Worm (Caenorhabditis elegans) whole organism, L1 larva: ENCODE measurements around the gene fahd-1.

Experiments
- C16A3.4 ChIP-seq: fragments of 150-350 bp; optimal IDR thresholded peaks from 2 replicates; lab custom pipeline; 2014; ENCODE audit warnings: missing biosample characterization, missing genetic modification characterization
- C34B4.2 ChIP-seq: sonication (generic microtip); optimal IDR thresholded peaks from 2 replicates; lab custom pipeline; 2017; ENCODE audit warnings: mild to moderate bottlenecking, missing genetic modification characterization, missing compliant biosample characterization
- Y116A8C.19 ChIP-seq: sonication (generic microtip); optimal IDR thresholded peaks from 2 replicates; lab custom pipeline; 2016; ENCODE audit warnings: missing compliant biosample characterization, missing genetic modification characterization, borderline replicate concordance
- aha-1 ChIP-seq: fragments of 150-350 bp; optimal IDR thresholded peaks from 2 replicates; lab custom pipeline; 2014; ENCODE audit warnings: missing biosample characterization, missing genetic modification characterization
- blmp-1 ChIP-seq: fragments of 150-350 bp; optimal IDR thresholded peaks from 2 replicates; lab custom pipeline; 2014; ENCODE audit warnings: missing biosample characterization, missing genetic modification characterization
- ceh-82 ChIP-seq, 3 experiments: fragments of 150-350 bp in 1 of 3; sonication (generic microtip) in 2 of 3; optimal IDR thresholded peaks; 2 replicates each; lab custom pipeline; 2014 to 2017; ENCODE audit warnings: missing biosample characterization in 3 of 3, missing genetic modification characterization in 3 of 3
- ceh-90 ChIP-seq: sonication (generic microtip); optimal IDR thresholded peaks from 2 replicates; lab custom pipeline; 2016; ENCODE audit warnings: missing genetic modification characterization, missing compliant biosample characterization
- ces-1 ChIP-seq: fragments of 150-350 bp; optimal IDR thresholded peaks from 2 replicates; lab custom pipeline; 2014; ENCODE audit warnings: missing biosample characterization, missing genetic modification reagents, missing genetic modification characterization
- dpl-1 ChIP-seq, 3 experiments: fragments of 150-350 bp in 2 of 3; sonication (generic microtip) in 1 of 3; optimal IDR thresholded peaks; 2 replicates each; lab custom pipeline; 2014 to 2017; ENCODE audit warnings: missing biosample characterization in 3 of 3, missing genetic modification characterization in 3 of 3, missing genetic modification reagents in 3 of 3
- dsc-1 ChIP-seq: sonication (generic microtip); optimal IDR thresholded peaks from 2 replicates; lab custom pipeline; 2016; ENCODE audit warnings: mild to moderate bottlenecking, missing genetic modification characterization, missing compliant biosample characterization
- efl-1 ChIP-seq, 4 experiments: fragments of 150-350 bp; optimal IDR thresholded peaks in 3 of 4; peaks in 1 of 4; 1 replicate in 1 of 4; 2 replicates in 3 of 4; lab custom pipeline; 2014; ENCODE audit warnings: missing biosample characterization in 2 of 4, missing genetic modification characterization in 2 of 4, missing genetic modification reagents in 2 of 4
- efl-3 ChIP-seq: fragments of 200-800 bp; sonication (Bioruptor generic); optimal IDR thresholded peaks from 2 replicates; lab custom pipeline; 2018; ENCODE audit warnings: mild to moderate bottlenecking, missing genetic modification characterization, missing compliant biosample characterization
- egl-13 ChIP-seq: sonication (generic microtip); optimal IDR thresholded peaks from 2 replicates; lab custom pipeline; 2016; ENCODE audit warnings: missing genotype, missing genetic modification reagents, missing genetic modification characterization, missing compliant biosample characterization
- egl-27 ChIP-seq, 2 experiments: fragments of 150-350 bp in 1 of 2; sonication (generic microtip); optimal IDR thresholded peaks; 3 replicates each; lab custom pipeline; 2017 to 2018; ENCODE audit warnings: missing biosample characterization in 2 of 2, missing genetic modification characterization in 2 of 2, missing genetic modification reagents in 2 of 2
- elt-2 ChIP-seq: sonication (generic microtip); optimal IDR thresholded peaks from 2 replicates; lab custom pipeline; 2016; ENCODE audit warnings: missing genetic modification characterization, mild to moderate bottlenecking, inconsistent platforms, missing compliant biosample characterization, missing genetic modification reagents
- ets-5 ChIP-seq: fragments of 200-800 bp; sonication (Bioruptor generic); IDR thresholded peaks from 2 replicates; pipeline ENCODE4 v1.3.6; 2022; ENCODE audit warnings: missing genetic modification characterization, missing compliant biosample characterization
- fkh-4 ChIP-seq: sonication (generic microtip); optimal IDR thresholded peaks from 2 replicates; lab custom pipeline; 2016; ENCODE audit warnings: missing compliant biosample characterization, missing genetic modification characterization, borderline replicate concordance
- fkh-8 ChIP-seq: sonication (generic microtip); optimal IDR thresholded peaks from 2 replicates; lab custom pipeline; 2016; ENCODE audit warnings: mild to moderate bottlenecking, missing genetic modification characterization, missing compliant biosample characterization
- fos-1 ChIP-seq: fragments of 150-350 bp; optimal IDR thresholded peaks from 2 replicates; lab custom pipeline; 2014; ENCODE audit warnings: missing biosample characterization, missing genetic modification characterization
- hlh-17 ChIP-seq: fragments of 200-800 bp; sonication (Bioruptor generic); optimal IDR thresholded peaks from 2 replicates; lab custom pipeline; 2018; ENCODE audit warnings: missing genetic modification characterization, mild to moderate bottlenecking, missing compliant biosample characterization, moderate library complexity, borderline replicate concordance
- hlh-4 ChIP-seq: sonication (generic microtip); optimal IDR thresholded peaks from 2 replicates; lab custom pipeline; 2016; ENCODE audit warnings: mild to moderate bottlenecking, missing genetic modification characterization, missing compliant biosample characterization
- irx-1 ChIP-seq: sonication (generic microtip); optimal IDR thresholded peaks from 2 replicates; lab custom pipeline; 2016; ENCODE audit warnings: missing genetic modification characterization, missing compliant biosample characterization
- isw-1 ChIP-seq: fragments of 200-800 bp; sonication (Bioruptor generic); IDR thresholded peaks from 2 replicates; pipeline ENCODE4 v1.3.6; 2022; ENCODE audit warnings: missing genetic modification characterization, missing compliant biosample characterization
- lin-14 ChIP-seq: fragments of 200-800 bp; sonication (Bioruptor generic); optimal IDR thresholded peaks from 2 replicates; lab custom pipeline; 2018; ENCODE audit warnings: mild to moderate bottlenecking, missing genetic modification characterization, moderate library complexity, missing compliant biosample characterization
- lin-35 ChIP-seq, 2 experiments: fragments of 150-350 bp; optimal IDR thresholded peaks; 2 replicates each; lab custom pipeline; 2014; ENCODE audit warnings: missing biosample characterization in 2 of 2, missing genetic modification characterization in 2 of 2, missing genetic modification reagents in 2 of 2
- lin-39 ChIP-seq: fragments of 150-350 bp; optimal IDR thresholded peaks from 2 replicates; lab custom pipeline; 2014; ENCODE audit warnings: missing biosample characterization, missing genetic modification reagents, missing genetic modification characterization
- lsy-2 ChIP-seq, 2 experiments: fragments of 150-350 bp; optimal IDR thresholded peaks; 2 replicates each; lab custom pipeline; 2014; ENCODE audit warnings: missing biosample characterization in 2 of 2, missing genetic modification characterization in 2 of 2
- mdl-1 ChIP-seq, 2 experiments: fragments of 150-350 bp; optimal IDR thresholded peaks; 2 replicates each; lab custom pipeline; 2014 to 2017; ENCODE audit warnings: missing biosample characterization in 2 of 2, missing genetic modification characterization in 2 of 2, inconsistent platforms in 1 of 2
- mef-2 ChIP-seq: fragments of 150-350 bp; optimal IDR thresholded peaks from 2 replicates; lab custom pipeline; 2014; ENCODE audit warnings: missing biosample characterization, missing genetic modification characterization
- mep-1 ChIP-seq: fragments of 150-350 bp; optimal IDR thresholded peaks from 2 replicates; lab custom pipeline; 2014; ENCODE audit warnings: missing biosample characterization, missing genetic modification characterization
- nhr-19 ChIP-seq: fragments of 200-800 bp; sonication (Bioruptor generic); conservative IDR thresholded peaks from 2 replicates; pipeline ENCODE4 v1.3.6; 2022; ENCODE audit warnings: missing genetic modification characterization, missing compliant biosample characterization
- nhr-28 ChIP-seq: fragments of 150-350 bp; optimal IDR thresholded peaks from 2 replicates; lab custom pipeline; 2014; ENCODE audit warnings: missing biosample characterization, missing genetic modification characterization
- nhr-71 ChIP-seq: sonication (generic microtip); optimal IDR thresholded peaks from 2 replicates; lab custom pipeline; 2016; ENCODE audit warnings: mild to moderate bottlenecking, missing genetic modification characterization, moderate library complexity, missing compliant biosample characterization
- nhr-76 ChIP-seq: sonication (generic microtip); optimal IDR thresholded peaks from 2 replicates; lab custom pipeline; 2017; ENCODE audit warnings: missing biosample characterization, missing genetic modification characterization
- nhr-84 ChIP-seq: sonication (generic microtip); optimal IDR thresholded peaks from 2 replicates; lab custom pipeline; 2017; ENCODE audit warnings: missing biosample characterization, missing genetic modification characterization
- pag-3 ChIP-seq: sonication (generic microtip); optimal IDR thresholded peaks from 2 replicates; lab custom pipeline; 2017; ENCODE audit warnings: missing genetic modification characterization, mild to moderate bottlenecking, missing compliant biosample characterization, antibody characterized with exemption, borderline replicate concordance; ENCODE audit not compliant: insufficient read depth
- pax-3 ChIP-seq: fragments of 200-800 bp; sonication (Bioruptor generic); optimal IDR thresholded peaks from 2 replicates; lab custom pipeline; 2018; ENCODE audit warnings: mild to moderate bottlenecking, missing genetic modification characterization, moderate library complexity, missing compliant biosample characterization
- pqm-1 ChIP-seq: sonication (generic microtip); optimal IDR thresholded peaks from 3 replicates; lab custom pipeline; 2017; ENCODE audit warnings: missing biosample characterization, missing genetic modification characterization
- rnt-1 ChIP-seq: sonication (generic microtip); optimal IDR thresholded peaks from 2 replicates; lab custom pipeline; 2016; ENCODE audit warnings: mild to moderate bottlenecking, missing genetic modification characterization, moderate library complexity, missing compliant biosample characterization
- skn-1 ChIP-seq: fragments of 150-350 bp; optimal IDR thresholded peaks from 2 replicates; lab custom pipeline; 2014; ENCODE audit warnings: missing biosample characterization, missing genetic modification characterization
- snpc-4 ChIP-seq: fragments of 150-350 bp; optimal IDR thresholded peaks from 2 replicates; lab custom pipeline; 2014; ENCODE audit warnings: missing biosample characterization, missing genetic modification characterization
- snu-23 ChIP-seq: sonication (generic microtip); optimal IDR thresholded peaks from 2 replicates; lab custom pipeline; 2016; ENCODE audit warnings: missing genetic modification characterization, missing compliant biosample characterization
- sox-4 ChIP-seq: sonication (generic microtip); optimal IDR thresholded peaks from 2 replicates; lab custom pipeline; 2016; ENCODE audit warnings: missing genetic modification characterization, missing compliant biosample characterization
- sup-37 ChIP-seq: fragments of 200-800 bp; sonication (Bioruptor generic); optimal IDR thresholded peaks from 2 replicates; lab custom pipeline; 2018; ENCODE audit warnings: mild to moderate bottlenecking, missing genetic modification characterization, missing compliant biosample characterization
- unc-62 ChIP-seq: fragments of 150-350 bp; optimal IDR thresholded peaks from 2 replicates; lab custom pipeline; 2014; ENCODE audit warnings: missing biosample characterization, missing genetic modification reagents, missing genetic modification characterization
- unc-86 ChIP-seq: sonication (generic microtip); optimal IDR thresholded peaks from 2 replicates; lab custom pipeline; 2016; ENCODE audit warnings: missing genetic modification characterization, missing compliant biosample characterization
- unc-98 ChIP-seq: fragments of 200-800 bp; sonication (Bioruptor generic); IDR thresholded peaks from 2 replicates; pipeline ENCODE4 v1.3.6; 2022; ENCODE audit warnings: missing genetic modification characterization, missing compliant biosample characterization
- vab-15 ChIP-seq: sonication (generic microtip); optimal IDR thresholded peaks from 2 replicates; lab custom pipeline; 2017; ENCODE audit warnings: missing genotype, mild to moderate bottlenecking, missing genetic modification characterization, missing compliant biosample characterization

Gene fahd-1

DNA sequence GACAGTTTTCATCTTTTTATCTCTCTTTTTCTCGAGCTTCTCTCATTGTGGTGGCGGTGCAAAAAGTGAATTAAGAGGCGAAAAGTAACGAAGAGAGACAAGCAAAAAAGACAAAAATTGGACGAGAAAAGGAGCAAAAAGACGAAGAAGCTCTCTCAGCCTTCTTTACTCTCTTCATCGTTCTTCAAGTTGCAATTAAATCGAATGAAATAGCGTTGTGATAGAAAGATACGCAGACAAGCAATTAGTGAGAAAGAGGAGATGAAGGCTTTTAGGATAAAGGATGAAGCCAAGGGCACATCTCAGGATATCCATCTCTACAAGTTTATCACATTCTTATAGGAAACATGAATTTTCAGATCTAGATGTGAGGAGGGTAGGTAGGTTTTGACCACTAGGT, 43.9 kb upstream of the fahd-1 start:
- TF ChIP-seq rnt-1 (tag; lab: Kevin White, UChicago) (peak; percentile 41), lsy-2 (tag; optimal IDR thresholded peaks at IDR 0.05; lab: Kevin White, UChicago) (peak; percentile 2 to 38), nhr-71 (tag; lab: Kevin White, UChicago) (peak; percentile 23), nhr-19 (GFP tag; lab: Robert Waterston, UW) (no peak), ets-5 (GFP tag; lab: Robert Waterston, UW) (no peak), efl-1 (optimal IDR thresholded peaks at IDR 0.05; lab: Kevin White, UChicago) (peak in 1 of 2 experiments; percentile 24), efl-1 (GFP tag; optimal IDR thresholded peaks at IDR 0.05 in 1 of 2; lab: Kevin White, UChicago) (peak in 1 of 2 experiments; percentile 75), ceh-90 (tag; lab: Kevin White, UChicago) (no peak), lin-14 (GFP tag; lab: Kevin White, UChicago) (peak; percentile 74), unc-62 (no peak), lin-35 (GFP tag; optimal IDR thresholded peaks at IDR 0.05; lab: Kevin White, UChicago) (no peak), fos-1 (tag; lab: Kevin White, UChicago) (no peak), isw-1 (no peak)
- TF ChIP-seq, all 84 proteins: peak for 5

DNA sequence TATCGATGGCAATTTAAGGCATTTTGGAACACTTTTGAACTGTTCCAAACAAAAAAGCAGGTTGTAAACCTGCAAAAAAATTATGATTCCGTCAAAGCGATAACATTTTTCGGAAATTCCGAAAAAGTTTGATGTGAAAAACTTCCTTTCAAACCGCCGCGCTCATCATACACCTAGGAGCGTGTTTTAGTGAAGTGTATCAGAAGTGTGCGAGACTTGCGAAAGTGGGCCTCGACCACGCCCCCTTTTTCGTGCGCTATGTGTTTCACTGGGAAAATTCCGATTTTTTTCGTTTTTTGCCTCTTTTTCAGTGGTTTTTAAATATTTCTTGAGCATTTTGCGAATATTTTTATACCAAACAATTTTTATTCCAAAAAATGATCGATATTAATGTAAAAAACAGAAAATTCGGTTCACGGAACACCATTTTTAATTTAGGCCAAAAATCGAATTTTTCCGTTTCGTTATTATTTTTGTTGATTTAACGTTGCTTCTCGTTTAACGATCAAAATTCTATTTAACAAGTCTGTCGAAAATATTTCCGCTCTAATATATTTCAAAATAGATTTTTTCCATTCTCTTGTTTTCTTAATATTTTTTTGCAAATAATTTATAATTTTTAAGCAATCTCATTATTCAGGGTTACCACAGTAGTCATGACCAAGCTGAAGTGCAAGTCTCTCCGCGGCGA, 37.4 kb upstream of the fahd-1 start, which contains the start of gene rpl-35:
Gene rpl-35, plus strand, starts transcription at position 641 of the 691 bp plus-strand sequence.
- TF ChIP-seq Y116A8C.19, result peak; percentile 61
- peak; percentile 98 for TF ChIP-seq fos-1 (tag; lab: Kevin White, UChicago)
- peak; percentile 85 for TF ChIP-seq nhr-76 (tag; lab: Kevin White, UChicago)
- TF ChIP-seq hlh-4 (tag; lab: Kevin White, UChicago), result peak; percentile 77
- TF ChIP-seq ces-1 (GFP tag; lab: Kevin White, UChicago), result peak; percentile 91
- TF ChIP-seq unc-86 (tag; lab: Kevin White, UChicago), result peak; percentile 100
- TF ChIP-seq mep-1 (tag; lab: Kevin White, UChicago), result peak; percentile 99
- peak; percentile 100 for TF ChIP-seq snu-23 (GFP tag; lab: Kevin White, UChicago)
- peak; percentile 98 to 99 for TF ChIP-seq lsy-2 (tag; optimal IDR thresholded peaks at IDR 0.05; lab: Kevin White, UChicago)
- peak; percentile 95 for TF ChIP-seq blmp-1
- TF ChIP-seq nhr-84, result peak; percentile 95
- peak; percentile 98 for TF ChIP-seq vab-15 (tag; lab: Kevin White, UChicago)
- TF ChIP-seq ceh-82 (tag; optimal IDR thresholded peaks at IDR 0.05; lab: Kevin White, UChicago), result peak; percentile 100
- peak; percentile 53 for TF ChIP-seq pag-3
- TF ChIP-seq lin-39 (tag; lab: Kevin White, UChicago), result peak; percentile 98
- peak; percentile 98 for TF ChIP-seq elt-2 (tag; lab: Kevin White, UChicago)
- TF ChIP-seq C34B4.2 (tag; lab: Kevin White, UChicago), result peak; percentile 98
- peak; percentile 99 for TF ChIP-seq pax-3 (tag; lab: Kevin White, UChicago)
- TF ChIP-seq ets-5 (GFP tag; lab: Robert Waterston, UW), result peak; percentile 88; the same call in 1 of the 2 replicates
- TF ChIP-seq sox-4 (tag; lab: Kevin White, UChicago), result peak; percentile 98
- TF ChIP-seq irx-1 (tag; lab: Kevin White, UChicago), result peak; percentile 99
- peak; percentile 98 for TF ChIP-seq efl-3 (GFP tag; lab: Kevin White, UChicago)
- TF ChIP-seq skn-1, result peak; percentile 99
- peak; percentile 15 for TF ChIP-seq nhr-28 (tag; lab: Kevin White, UChicago)
- peak; percentile 100 for TF ChIP-seq fkh-8
- TF ChIP-seq hlh-17, result peak; percentile 79
- peak; percentile 100 for TF ChIP-seq C16A3.4 (tag; lab: Kevin White, UChicago)
- TF ChIP-seq egl-13 (tag; lab: Kevin White, UChicago), result peak; percentile 99
- TF ChIP-seq sup-37 (GFP tag; lab: Kevin White, UChicago), result peak; percentile 99
- TF ChIP-seq fkh-4, result peak; percentile 98
- TF ChIP-seq nhr-71 (tag; lab: Kevin White, UChicago), result peak; percentile 100
- peak; percentile 85 to 95 for TF ChIP-seq egl-27 (tag; optimal IDR thresholded peaks at IDR 0.05; lab: Kevin White, UChicago)
- TF ChIP-seq mef-2 (tag; lab: Kevin White, UChicago), result peak; percentile 96
- TF ChIP-seq snpc-4, result peak; percentile 93
- TF ChIP-seq dsc-1 (tag; lab: Kevin White, UChicago), result peak; percentile 100
- peak; percentile 100 for TF ChIP-seq dpl-1 (GFP tag; optimal IDR thresholded peaks at IDR 0.05; lab: Kevin White, UChicago)
- peak; percentile 71 for TF ChIP-seq pqm-1 (tag; lab: Kevin White, UChicago)
- peak; percentile 89; the same call in 1 of the 2 replicates for TF ChIP-seq unc-98 (GFP tag; lab: Robert Waterston, UW)
- peak; percentile 98 for TF ChIP-seq aha-1 (tag; lab: Kevin White, UChicago)
- TF ChIP-seq mdl-1 (tag; optimal IDR thresholded peaks at IDR 0.05; lab: Kevin White, UChicago), result peak; percentile 3 to 98
